Fruit fly (Drosophila melanogaster): ENCODE results near the gene CG14011.
A peak's percentile ranks its signal among the peaks of the same experiment; 100 is the strongest.

Gene CG14011

dm6 chr2L:5541935-5542685, 38.8 kb downstream of the CG14011 start, which contains the start of the genes Hel25E and Lam (continued):
- TF ChIP-seq schlank (tag; optimal IDR thresholded peaks at IDR 0.05), result no peak
- peak; percentile 83 for TF ChIP-seq Bgb (GFP tag; IDR thresholded peaks at IDR 0.05; ENCODE audit: partially characterized antibody)
- TF ChIP-seq ERR (GFP tag; optimal IDR thresholded peaks at IDR 0.05), result no peak
- no peak for TF ChIP-seq CG12071 (GFP tag; optimal IDR thresholded peaks at IDR 0.05)
- no peak for TF ChIP-seq Dad (GFP tag; optimal IDR thresholded peaks at IDR 0.05)
- no peak for TF ChIP-seq CG11696 (GFP tag; IDR thresholded peaks at IDR 0.05)
- no peak for TF ChIP-seq pho (GFP tag; optimal IDR thresholded peaks at IDR 0.05)
- TF ChIP-seq Nf-YB (GFP tag; optimal IDR thresholded peaks at IDR 0.05), result no peak
- TF ChIP-seq CG17186 (GFP tag; optimal IDR thresholded peaks at IDR 0.05), result peak; percentile 79
- peak; percentile 85 for TF ChIP-seq vnd (GFP tag; IDR thresholded peaks at IDR 0.05; ENCODE audit: partially characterized antibody)
- no peak for TF ChIP-seq CG16863 (GFP tag; optimal IDR thresholded peaks at IDR 0.05)
- TF ChIP-seq dysf (GFP tag; IDR thresholded peaks at IDR 0.05), result no peak
- TF ChIP-seq CG8765 (GFP tag; IDR thresholded peaks at IDR 0.05), result no peak
- no peak for TF ChIP-seq bcd (GFP tag; optimal IDR thresholded peaks at IDR 0.05)
- peak; percentile 42 for TF ChIP-seq Mad (GFP tag; optimal IDR thresholded peaks at IDR 0.05)
- no peak for TF ChIP-seq CG6254 (GFP tag; optimal IDR thresholded peaks at IDR 0.05)
- TF ChIP-seq Ravus (GFP tag; IDR thresholded peaks at IDR 0.05), result no peak
- TF ChIP-seq CG11504 (tag; optimal IDR thresholded peaks at IDR 0.05), result no peak
- no peak for TF ChIP-seq nau (GFP tag; optimal IDR thresholded peaks at IDR 0.05)
- TF ChIP-seq CG6689 (GFP tag; IDR thresholded peaks at IDR 0.05), result no peak
- TF ChIP-seq scrt (GFP tag; optimal IDR thresholded peaks at IDR 0.05), result no peak
- peak; percentile 16 for TF ChIP-seq dm (GFP tag; optimal IDR thresholded peaks at IDR 0.05)
- TF ChIP-seq Awh (GFP tag; IDR thresholded peaks at IDR 0.05), result no peak
- no peak for TF ChIP-seq zfh2 (GFP tag; optimal IDR thresholded peaks at IDR 0.05)
- peak; percentile 91 for TF ChIP-seq Scr (GFP tag; IDR thresholded peaks at IDR 0.05; ENCODE audit: partially characterized antibody)
- TF ChIP-seq gsb-n (tag; optimal IDR thresholded peaks at IDR 0.05), result no peak
- peak; percentile 5 to 7 for TF ChIP-seq Pdp1 (GFP tag; optimal IDR thresholded peaks at IDR 0.05)
- no peak for TF ChIP-seq ham (GFP tag; IDR thresholded peaks at IDR 0.05)
- TF ChIP-seq tx (GFP tag; optimal IDR thresholded peaks at IDR 0.05), result no peak
- TF ChIP-seq CG12942 (GFP tag; optimal IDR thresholded peaks at IDR 0.05), result no peak
- no peak for TF ChIP-seq oc (tag; optimal IDR thresholded peaks at IDR 0.05)
- no peak for TF ChIP-seq croc (GFP tag; conservative IDR thresholded peaks at IDR 0.05)
- TF ChIP-seq CG4424 (GFP tag; optimal IDR thresholded peaks at IDR 0.05), result no peak
- TF ChIP-seq Ets65A (GFP tag), result peak; percentile 80
- no peak for TF ChIP-seq CG15696 (tag; optimal IDR thresholded peaks at IDR 0.05)
- TF ChIP-seq Dll (GFP tag; IDR thresholded peaks at IDR 0.05; ENCODE audit: partially characterized antibody), result peak; percentile 97
- TF ChIP-seq CG12299 (tag; optimal IDR thresholded peaks at IDR 0.05), result no peak
- TF ChIP-seq pzg (GFP tag; optimal IDR thresholded peaks at IDR 0.05), result peak; percentile 78
- no peak for TF ChIP-seq CG33213 (GFP tag; optimal IDR thresholded peaks at IDR 0.05)
- no peak for TF ChIP-seq CG18599 (GFP tag; optimal IDR thresholded peaks at IDR 0.05)
- no peak for TF ChIP-seq pan (optimal IDR thresholded peaks at IDR 0.05)
- no peak for TF ChIP-seq pan (GFP tag; optimal IDR thresholded peaks at IDR 0.05 in 1 of 2, IDR thresholded peaks at IDR 0.05 in 1 of 2)
- TF ChIP-seq Dfd (GFP tag; optimal IDR thresholded peaks at IDR 0.05), result no peak
- TF ChIP-seq crc (GFP tag; optimal IDR thresholded peaks at IDR 0.05), result no peak
- no peak for TF ChIP-seq tup (GFP tag; optimal IDR thresholded peaks at IDR 0.05)
- TF ChIP-seq CG16813 (GFP tag; IDR thresholded peaks at IDR 0.05; ENCODE audit: partially characterized antibody), result peak; percentile 88
- no peak for TF ChIP-seq Xbp1 (GFP tag; optimal IDR thresholded peaks at IDR 0.05)
- peak; percentile 79; the same call in 1 of the 3 replicates for TF ChIP-seq CG34422 (GFP tag; IDR thresholded peaks at IDR 0.05)
- TF ChIP-seq hkb (optimal IDR thresholded peaks at IDR 0.05), result peak; percentile 69
- no peak for TF ChIP-seq hkb (GFP tag; IDR thresholded peaks at IDR 0.05)
